Fruit fly (Drosophila melanogaster) whole organism, prepupa: Measurements from ENCODE around the gene sens.

Experiments
- CG10631 ChIP-seq: fragments of 200-800 bp; sonication (Bioruptor generic); optimal IDR thresholded peaks from 2 replicates; lab custom pipeline; 2016; ENCODE audit warnings: missing biosample characterization, missing genetic modification characterization
- CG16779 ChIP-seq: fragments of 200-800 bp; sonication (Bioruptor generic); optimal IDR thresholded peaks from 3 replicates; lab custom pipeline; 2017; ENCODE audit warnings: missing biosample characterization, mild to moderate bottlenecking, missing genetic modification characterization
- Ets21C ChIP-seq: fragments of 200-800 bp; sonication (Bioruptor generic); optimal IDR thresholded peaks from 3 replicates; lab custom pipeline; 2016; ENCODE audit warnings: missing biosample characterization, missing genetic modification characterization
- esn ChIP-seq: fragments of 200-800 bp; sonication (Bioruptor generic); optimal IDR thresholded peaks from 2 replicates; lab custom pipeline; 2016; ENCODE audit warnings: missing biosample characterization, mild to moderate bottlenecking, missing genetic modification characterization, moderate library complexity

dm6 chr3L:13437654-13438053 lies 36.7 kb upstream of the sens start, which contains the start of gene CG10725:
- TF ChIP-seq esn (GFP tag; lab: Kevin White, UChicago), result no peak
- TF ChIP-seq Ets21C (GFP tag; lab: Kevin White, UChicago), result no peak
- TF ChIP-seq CG10631 (GFP tag; lab: Kevin White, UChicago), result no peak
- no peak for TF ChIP-seq CG16779 (tag; lab: Kevin White, UChicago)
